Fruit fly (Drosophila melanogaster) whole organism, adult: ENCODE measurements around the gene CG44139.

Experiments
- CG11617 ChIP-seq: fragments of 200-800 bp; sonication (Bioruptor generic); optimal IDR thresholded peaks from 2 replicates; lab custom pipeline; 2017; ENCODE audit warnings: mild to moderate bottlenecking, missing biosample characterization, missing genetic modification reagents, missing genetic modification characterization
- CG12768 ChIP-seq: fragments of 200-800 bp; sonication (Bioruptor generic); optimal IDR thresholded peaks from 2 replicates; lab custom pipeline; 2017; ENCODE audit warnings: missing biosample characterization, missing genetic modification characterization, mild to moderate bottlenecking, moderate library complexity, missing genetic modification reagents
- CG14711 ChIP-seq: fragments of 200-800 bp; sonication (Bioruptor generic); optimal IDR thresholded peaks from 2 replicates; lab custom pipeline; 2018; ENCODE audit warnings: missing biosample characterization, mild to moderate bottlenecking, missing genetic modification characterization, moderate library complexity
- CG1620 ChIP-seq: fragments of 200-800 bp; sonication (Bioruptor generic); optimal IDR thresholded peaks from 2 replicates; lab custom pipeline; 2016; ENCODE audit warnings: missing biosample characterization, missing genetic modification characterization
- CG33017 ChIP-seq: fragments of 200-800 bp; sonication (Bioruptor generic); optimal IDR thresholded peaks from 2 replicates; lab custom pipeline; 2018; ENCODE audit warnings: missing biosample characterization, mild to moderate bottlenecking, missing genetic modification characterization, moderate library complexity
- CG5204 ChIP-seq: fragments of 200-800 bp; sonication (Bioruptor generic); optimal IDR thresholded peaks from 2 replicates; lab custom pipeline; 2016; ENCODE audit warnings: missing biosample characterization, missing genetic modification characterization
- CG7045 ChIP-seq: fragments of 200-800 bp; sonication (Bioruptor generic); optimal IDR thresholded peaks from 2 replicates; lab custom pipeline; 2017; ENCODE audit warnings: missing biosample characterization, mild to moderate bottlenecking, missing genetic modification characterization
- CG7101 ChIP-seq: fragments of 200-800 bp; sonication (Bioruptor generic); optimal IDR thresholded peaks from 2 replicates; lab custom pipeline; 2018; ENCODE audit warnings: missing biosample characterization, mild to moderate bottlenecking, missing genetic modification characterization, moderate library complexity
- Clk ChIP-seq: fragments of 200-800 bp; sonication (Bioruptor generic); optimal IDR thresholded peaks from 2 replicates; lab custom pipeline; 2017; ENCODE audit warnings: missing biosample characterization, missing genetic modification characterization
- Crg-1 ChIP-seq: fragments of 200-800 bp; sonication (Bioruptor generic); optimal IDR thresholded peaks from 2 replicates; lab custom pipeline; 2016; ENCODE audit warnings: missing biosample characterization, missing genetic modification characterization
- Hr96 ChIP-seq: fragments of 200-800 bp; sonication (Bioruptor generic); optimal IDR thresholded peaks from 2 replicates; lab custom pipeline; 2016; ENCODE audit warnings: missing biosample characterization, missing genetic modification characterization
- Mnt ChIP-seq: fragments of 200-800 bp; sonication (Bioruptor generic); optimal IDR thresholded peaks from 2 replicates; lab custom pipeline; 2016; ENCODE audit warnings: missing biosample characterization, mild to moderate bottlenecking, missing genetic modification characterization
- bab1 ChIP-seq: fragments of 200-800 bp; sonication (Bioruptor generic); optimal IDR thresholded peaks from 3 replicates; lab custom pipeline; 2019; ENCODE audit warnings: missing biosample characterization, mild to moderate bottlenecking, missing genetic modification characterization, moderate library complexity
- cic ChIP-seq: fragments of 200-800 bp; sonication (Bioruptor generic); optimal IDR thresholded peaks from 2 replicates; lab custom pipeline; 2017; ENCODE audit warnings: missing biosample characterization, mild to moderate bottlenecking, missing genetic modification characterization, moderate library complexity
- cnc ChIP-seq, 2 experiments: fragments of >200 bp; optimal IDR thresholded peaks; 2 replicates each; lab custom pipeline; 2017
- kay ChIP-seq: fragments of 200-800 bp; sonication (Bioruptor generic); peaks from one replicate; lab custom pipeline; 2016; ENCODE audit warnings: missing biosample characterization, missing genetic modification characterization, borderline replicate concordance
- ovo ChIP-seq: fragments of 200-800 bp; sonication (Bioruptor generic); optimal IDR thresholded peaks from 2 replicates; lab custom pipeline; 2016; ENCODE audit warnings: missing biosample characterization, missing genetic modification characterization
- pad ChIP-seq: fragments of 200-800 bp; sonication (Bioruptor generic); optimal IDR thresholded peaks from 3 replicates; lab custom pipeline; 2017; ENCODE audit warnings: missing biosample characterization, missing genetic modification characterization, mild to moderate bottlenecking, moderate library complexity, missing genetic modification reagents
- tj ChIP-seq: fragments of 200-800 bp; sonication (Bioruptor generic); optimal IDR thresholded peaks from 3 replicates; lab custom pipeline; 2017; ENCODE audit warnings: missing biosample characterization, mild to moderate bottlenecking, missing genetic modification characterization, moderate library complexity
- toe ChIP-seq: fragments of 200-800 bp; sonication (Bioruptor generic); optimal IDR thresholded peaks from 2 replicates; lab custom pipeline; 2016; ENCODE audit warnings: missing biosample characterization, missing genetic modification characterization

CG44139 gene

DNA sequence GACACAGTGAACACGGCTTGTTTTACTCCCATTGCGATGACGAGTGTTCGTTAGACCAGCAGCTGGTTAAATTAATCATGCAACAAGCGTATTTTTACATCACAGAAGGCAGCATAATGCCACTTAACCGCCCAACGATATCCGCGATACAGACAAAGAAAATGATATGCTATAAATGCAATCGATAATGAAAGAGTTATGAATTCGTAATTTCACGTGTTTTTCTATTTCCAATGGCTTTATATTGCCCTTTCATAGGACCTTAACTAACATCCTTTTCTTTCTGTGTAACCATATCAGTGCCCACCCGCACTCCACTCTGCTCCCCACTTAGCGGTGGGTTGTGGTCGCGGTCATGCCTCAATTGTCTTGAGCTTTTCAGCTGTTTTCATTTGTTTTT is 11.5 kb upstream of the CG44139 start:
- TF ChIP-seq CG14711 (tag; lab: Kevin White, UChicago), result no peak
- no peak for TF ChIP-seq bab1 (GFP tag; lab: Kevin White, UChicago)
- TF ChIP-seq Hr96, result no peak
- TF ChIP-seq toe (GFP tag; lab: Kevin White, UChicago), result no peak
- no peak for TF ChIP-seq ovo
- TF ChIP-seq pad (GFP tag; lab: Kevin White, UChicago), result no peak
- no peak for TF ChIP-seq kay (GFP tag; lab: Kevin White, UChicago)
- TF ChIP-seq Mnt (GFP tag; lab: Kevin White, UChicago), result no peak

DNA sequence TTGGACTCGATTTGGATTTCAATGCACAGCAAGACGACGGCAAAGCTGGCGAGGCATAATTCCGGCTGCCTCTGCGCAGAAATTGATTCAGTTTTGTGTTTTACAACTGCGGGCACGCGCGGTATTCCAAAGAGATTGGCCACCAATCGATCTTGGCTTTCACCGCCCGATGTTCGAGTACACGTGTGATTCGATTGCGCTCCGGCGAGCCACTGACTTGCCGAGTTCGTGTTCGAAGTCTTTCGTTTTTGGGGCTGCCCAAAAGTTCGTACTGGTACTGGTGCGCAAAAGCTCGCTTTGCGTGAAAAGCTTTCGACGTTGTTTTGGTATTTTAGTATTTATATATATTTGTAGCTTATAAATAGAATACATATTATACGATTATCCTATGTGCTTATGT is 9.5 kb upstream of the CG44139 start, which contains the start of gene CG18641:
Gene CG18641, minus strand, starts transcription at position 214 of the 400 bp plus-strand sequence.
- TF ChIP-seq CG1620 (GFP tag; lab: Kevin White, UChicago) (no peak), ovo (no peak), CG14711 (tag; lab: Kevin White, UChicago) (no peak), cic (no peak), cnc (optimal IDR thresholded peaks at IDR 0.05; lab: Kevin White, UChicago) (no peak), bab1 (GFP tag; lab: Kevin White, UChicago) (no peak), CG5204 (no peak), kay (GFP tag; lab: Kevin White, UChicago) (no peak), toe (GFP tag; lab: Kevin White, UChicago) (no peak), CG33017 (tag; lab: Kevin White, UChicago) (no peak), CG7101 (tag; lab: Kevin White, UChicago) (no peak), tj (GFP tag; lab: Kevin White, UChicago) (no peak), Crg-1 (GFP tag; lab: Kevin White, UChicago) (no peak), CG12768 (GFP tag; lab: Kevin White, UChicago) (no peak), Mnt (GFP tag; lab: Kevin White, UChicago) (no peak)

DNA sequence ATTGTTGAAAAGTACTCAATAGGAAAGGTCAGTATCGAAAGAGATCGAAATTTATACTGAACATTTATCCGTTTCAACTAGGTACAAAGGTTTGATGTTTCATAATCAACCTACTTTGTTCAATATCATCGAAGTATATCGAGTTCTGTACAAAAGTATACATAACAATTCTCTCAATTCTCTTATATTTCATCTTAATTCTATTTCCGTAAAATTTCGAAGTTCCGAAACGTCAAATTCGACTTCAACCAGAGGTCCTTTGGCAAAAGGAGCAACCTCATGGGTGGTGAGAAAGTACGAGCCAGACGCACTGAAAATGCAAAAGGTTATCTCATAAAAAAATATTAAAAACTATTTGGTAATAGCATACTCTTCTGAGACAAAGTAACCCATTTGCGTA is 8.0 kb upstream of the CG44139 start, which contains the start of gene CG31948:
Gene CG31948, minus strand, starts transcription at position 101 of the 400 bp plus-strand sequence.
- no peak for TF ChIP-seq CG14711 (tag; lab: Kevin White, UChicago)
- TF ChIP-seq Mnt (GFP tag; lab: Kevin White, UChicago), result no peak

DNA sequence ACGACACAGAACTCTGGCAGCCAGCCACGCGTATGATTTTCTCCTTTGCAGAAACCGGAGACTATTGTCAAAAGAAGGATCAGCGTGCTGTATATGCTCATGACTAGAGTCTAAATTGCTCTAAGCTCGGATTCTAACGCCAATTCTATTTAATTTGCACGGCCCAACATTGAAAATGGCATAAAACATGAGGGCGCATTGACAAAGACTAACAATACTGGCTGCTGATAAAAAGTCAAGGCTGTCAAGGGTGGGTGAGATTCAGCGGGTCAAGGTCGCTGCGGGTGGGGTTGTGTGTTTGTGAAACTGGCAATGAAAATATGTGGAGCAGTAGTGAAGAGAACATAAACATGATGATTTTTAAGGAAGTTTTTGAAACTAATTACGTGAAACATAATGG is 6.7 kb upstream of the CG44139 start, which contains the start of gene CG34448:
Gene CG34448, minus strand, starts transcription at position 101 of the 400 bp plus-strand sequence.
- TF ChIP-seq Hr96, result no peak
- TF ChIP-seq cnc (optimal IDR thresholded peaks at IDR 0.05; lab: Kevin White, UChicago), result no peak
- TF ChIP-seq CG33017 (tag; lab: Kevin White, UChicago), result no peak
- TF ChIP-seq CG14711 (tag; lab: Kevin White, UChicago), result no peak
- TF ChIP-seq CG7101 (tag; lab: Kevin White, UChicago), result no peak
- no peak for TF ChIP-seq CG7045 (GFP tag; lab: Kevin White, UChicago)
- TF ChIP-seq CG1620 (GFP tag; lab: Kevin White, UChicago), result no peak
- no peak for TF ChIP-seq Clk (GFP tag; lab: Kevin White, UChicago)
- TF ChIP-seq ovo, result no peak
- TF ChIP-seq pad (GFP tag; lab: Kevin White, UChicago), result no peak
- TF ChIP-seq kay (GFP tag; lab: Kevin White, UChicago), result no peak
- TF ChIP-seq tj (GFP tag; lab: Kevin White, UChicago), result no peak
- TF ChIP-seq toe (GFP tag; lab: Kevin White, UChicago), result no peak
- no peak for TF ChIP-seq CG11617 (GFP tag; lab: Kevin White, UChicago)
- TF ChIP-seq Crg-1 (GFP tag; lab: Kevin White, UChicago), result no peak
- TF ChIP-seq cic, result no peak
- no peak for TF ChIP-seq bab1 (GFP tag; lab: Kevin White, UChicago)
- TF ChIP-seq CG5204, result no peak

DNA sequence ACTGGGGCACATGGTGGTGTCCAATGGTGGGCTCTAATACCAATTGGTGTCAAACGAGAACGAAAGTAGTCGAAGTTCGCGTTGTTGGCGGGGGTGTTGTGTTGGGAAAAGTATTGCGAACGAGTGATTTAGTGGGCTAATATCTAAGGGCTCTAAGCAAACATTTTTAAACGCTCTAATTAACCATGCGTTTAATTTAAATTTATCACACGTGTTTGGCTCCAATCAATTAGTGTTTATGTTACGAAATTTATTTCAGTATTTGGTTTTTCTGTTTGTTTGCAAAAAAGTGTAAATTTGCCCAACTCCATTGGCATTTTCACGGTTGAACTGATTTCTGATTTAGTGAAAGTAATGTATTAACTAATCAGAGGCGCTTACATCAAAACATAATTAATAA is 4.7 kb upstream of the CG44139 start, which contains the start of gene CG34447:
Gene CG34447, minus strand, starts transcription at position 101 of the 400 bp plus-strand sequence.
- no peak for TF ChIP-seq cnc (optimal IDR thresholded peaks at IDR 0.05; lab: Kevin White, UChicago)
- no peak for TF ChIP-seq Crg-1 (GFP tag; lab: Kevin White, UChicago)
- TF ChIP-seq kay (GFP tag; lab: Kevin White, UChicago), result peak; percentile 39

DNA sequence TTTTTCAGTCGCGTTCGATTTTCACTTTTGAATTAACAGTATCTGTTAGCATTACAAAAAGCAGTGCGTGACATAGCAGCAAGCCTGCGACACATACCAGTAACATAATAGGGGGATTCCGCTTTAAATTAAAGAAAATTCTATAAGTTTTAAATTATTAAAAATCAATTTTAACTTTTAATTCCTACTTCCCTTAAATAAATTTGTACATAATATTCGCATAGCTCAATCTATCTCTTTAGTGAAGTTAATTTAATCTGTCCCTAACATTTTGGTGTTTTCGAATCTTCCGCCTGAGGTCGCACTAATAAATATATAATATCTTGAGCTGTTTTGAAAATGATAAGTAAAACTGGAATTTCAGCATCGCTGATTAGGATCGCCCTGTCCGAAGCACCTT is 4.1 kb upstream of the CG44139 start, which contains the start of gene CG9886:
Gene CG9886, plus strand, starts transcription at position 341 of the 400 bp plus-strand sequence.
- TF ChIP-seq Hr96, result no peak
- TF ChIP-seq CG12768 (GFP tag; lab: Kevin White, UChicago), result no peak
- no peak for TF ChIP-seq Mnt (GFP tag; lab: Kevin White, UChicago)
- peak; percentile 45 for TF ChIP-seq CG5204
- TF ChIP-seq CG7045 (GFP tag; lab: Kevin White, UChicago), result peak; percentile 54
- TF ChIP-seq CG11617 (GFP tag; lab: Kevin White, UChicago), result peak; percentile 18
- peak; percentile 68 for TF ChIP-seq bab1 (GFP tag; lab: Kevin White, UChicago)
- peak; percentile 61 for TF ChIP-seq CG14711 (tag; lab: Kevin White, UChicago)
- peak; percentile 46 for TF ChIP-seq kay (GFP tag; lab: Kevin White, UChicago)
- no peak for TF ChIP-seq Crg-1 (GFP tag; lab: Kevin White, UChicago)
- TF ChIP-seq tj (GFP tag; lab: Kevin White, UChicago), result peak; percentile 13
- TF ChIP-seq CG7101 (tag; lab: Kevin White, UChicago), result peak; percentile 40
- peak; percentile 58 for TF ChIP-seq CG33017 (tag; lab: Kevin White, UChicago)
- no peak for TF ChIP-seq CG1620 (GFP tag; lab: Kevin White, UChicago)
- no peak for TF ChIP-seq pad (GFP tag; lab: Kevin White, UChicago)
- TF ChIP-seq toe (GFP tag; lab: Kevin White, UChicago), result no peak
- TF ChIP-seq ovo, result no peak
